Worm (Caenorhabditis elegans) whole organism, late embryonic: ENCODE data around the gene K02F6.8.

Source experiments
- ama-1 ChIP-seq: fragments of 150-350 bp; optimal IDR thresholded peaks from 2 replicates; lab custom pipeline; 2014
- ceh-30 ChIP-seq: fragments of 150-350 bp; optimal IDR thresholded peaks from 2 replicates; lab custom pipeline; 2014; ENCODE audit warnings: missing biosample characterization, missing genetic modification characterization
- ceh-34 ChIP-seq: sonication (generic microtip); optimal IDR thresholded peaks from 2 replicates; lab custom pipeline; 2016; ENCODE audit warnings: mild to moderate bottlenecking, missing genetic modification characterization, missing compliant biosample characterization
- ceh-9 ChIP-seq: sonication (generic microtip); optimal IDR thresholded peaks from 2 replicates; lab custom pipeline; 2016; ENCODE audit warnings: mild to moderate bottlenecking, missing genetic modification characterization, inconsistent platforms, missing compliant biosample characterization
- elt-2 ChIP-seq: sonication (generic microtip); optimal IDR thresholded peaks from 2 replicates; lab custom pipeline; 2016; ENCODE audit warnings: missing genetic modification reagents, missing genetic modification characterization, missing compliant biosample characterization
- fkh-10 ChIP-seq: fragments of 150-350 bp; optimal IDR thresholded peaks from 2 replicates; lab custom pipeline; 2014; ENCODE audit warnings: missing biosample characterization, missing genetic modification reagents, missing genetic modification characterization
- hlh-30 ChIP-seq: sonication (generic microtip); optimal IDR thresholded peaks from 2 replicates; lab custom pipeline; 2017; ENCODE audit warnings: antibody characterized with exemption, missing genetic modification characterization, missing compliant biosample characterization; ENCODE audit not compliant: insufficient read depth
- rnt-1 ChIP-seq: sonication (generic microtip); optimal IDR thresholded peaks from 2 replicates; lab custom pipeline; 2016; ENCODE audit warnings: missing genetic modification characterization, missing compliant biosample characterization
- sox-4 ChIP-seq: sonication (generic microtip); optimal IDR thresholded peaks from 2 replicates; lab custom pipeline; 2017; ENCODE audit warnings: mild to moderate bottlenecking, missing genetic modification characterization, inconsistent platforms, missing compliant biosample characterization
- tbx-2 ChIP-seq: sonication (generic microtip); optimal IDR thresholded peaks from 2 replicates; lab custom pipeline; 2016; ENCODE audit warnings: missing genetic modification characterization, missing compliant biosample characterization
- tbx-7 ChIP-seq: sonication (generic microtip); optimal IDR thresholded peaks from 2 replicates; lab custom pipeline; 2016; ENCODE audit warnings: missing genotype, missing genetic modification characterization, missing compliant biosample characterization
- ztf-16 ChIP-seq: sonication (generic microtip); optimal IDR thresholded peaks from 2 replicates; lab custom pipeline; 2017; ENCODE audit warnings: missing genetic modification characterization, missing compliant biosample characterization

DNA sequence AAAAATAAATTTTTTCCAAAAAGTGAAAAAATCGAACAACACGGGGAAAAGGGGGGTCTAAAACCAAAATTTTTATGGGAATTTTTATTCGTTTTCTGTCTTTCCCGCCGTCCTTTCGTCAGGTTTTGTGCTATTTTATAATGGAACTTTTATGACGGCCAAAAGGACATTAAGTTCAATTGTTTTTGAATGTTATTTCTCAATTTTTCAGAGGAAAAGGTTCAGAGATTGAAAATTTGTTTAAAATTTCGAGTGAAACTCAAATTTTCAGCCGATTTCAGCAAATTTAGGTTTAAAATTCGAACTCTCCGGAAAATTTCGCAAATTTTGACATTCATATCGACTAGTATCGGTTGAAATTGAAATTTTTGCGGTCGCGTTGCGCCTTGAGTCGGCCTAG is 29.1 kb upstream of the K02F6.8 start, which contains the start of gene nep-18:
- TF ChIP-seq fkh-10 (GFP tag; lab: Kevin White, UChicago) (no peak), ztf-16 (no peak), tbx-7 (tag; lab: Kevin White, UChicago) (no peak), ceh-34 (tag; lab: Kevin White, UChicago) (no peak), tbx-2 (no peak), ceh-9 (tag; lab: Kevin White, UChicago) (no peak), hlh-30 (no peak), elt-2 (tag; lab: Kevin White, UChicago) (no peak), sox-4 (no peak), ama-1 (lab: Kevin White, UChicago) (no peak), ceh-30 (tag; lab: Kevin White, UChicago) (no peak), rnt-1 (no peak)
